Fruit fly (Drosophila melanogaster): Measurements from ENCODE around the gene CG8813.

CG8813 gene

dm6 chr2L:2856960-2857584 is 12.4 kb upstream of the CG8813 start, which contains the start of gene CG2991 (continued):
- TF ChIP-seq CG2199 (GFP tag; IDR thresholded peaks at IDR 0.05) (0 out of 3 replicates have a peak, but pooled peaks have one; percentile 40), hb (GFP tag; IDR thresholded peaks at IDR 0.05; ENCODE audit: partially characterized antibody) (peak; percentile 53; the same call in 1 of the 3 replicates), CG34224 (GFP tag; IDR thresholded peaks at IDR 0.05; ENCODE audit: partially characterized antibody) (peak; percentile 81), tx (GFP tag; optimal IDR thresholded peaks at IDR 0.05) (no peak), inv (GFP tag; IDR thresholded peaks at IDR 0.05; ENCODE audit: partially characterized antibody) (peak; percentile 70), MESR4 (GFP tag; optimal IDR thresholded peaks at IDR 0.05) (peak; percentile 82), CG7745 (tag; optimal IDR thresholded peaks at IDR 0.05) (no peak), shn (GFP tag; optimal IDR thresholded peaks at IDR 0.05) (no peak), pho (GFP tag; optimal IDR thresholded peaks at IDR 0.05) (peak; percentile 38), C15 (GFP tag; IDR thresholded peaks at IDR 0.05) (no peak), salm (tag; optimal IDR thresholded peaks at IDR 0.05) (no peak), CG10565 (GFP tag; optimal IDR thresholded peaks at IDR 0.05) (no peak), CTCF (GFP tag; optimal IDR thresholded peaks at IDR 0.05) (peak; percentile 56), Sin3A (optimal IDR thresholded peaks at IDR 0.05) (peak; percentile 39), chinmo (GFP tag; IDR thresholded peaks at IDR 0.05; ENCODE audit: partially characterized antibody) (peak; percentile 90; the same call in 3 of the 4 replicates), CG16815 (GFP tag; optimal IDR thresholded peaks at IDR 0.05) (no peak), exex (tag; optimal IDR thresholded peaks at IDR 0.05) (peak; percentile 13), CG6683 (GFP tag; optimal IDR thresholded peaks at IDR 0.05) (no peak), kni (GFP tag; optimal IDR thresholded peaks at IDR 0.05) (peak; percentile 51), CG7963 (GFP tag; IDR thresholded peaks at IDR 0.05; ENCODE audit: partially characterized antibody) (peak; percentile 70; the same call in 2 of the 3 replicates), CG3838 (GFP tag; optimal IDR thresholded peaks at IDR 0.05) (no peak), corto (GFP tag; optimal IDR thresholded peaks at IDR 0.05) (peak; percentile 52), abd-A (tag; optimal IDR thresholded peaks at IDR 0.05) (peak; percentile 69), Dbx (GFP tag; IDR thresholded peaks at IDR 0.05) (0 out of 3 replicates have a peak, but pooled peaks have one; percentile 21), CG6175 (GFP tag; IDR thresholded peaks at IDR 0.05) (no peak), bbx (GFP tag; IDR thresholded peaks at IDR 0.05; ENCODE audit: partially characterized antibody) (peak; percentile 87), cwo (GFP tag; optimal IDR thresholded peaks at IDR 0.05) (no peak), lbe (GFP tag; optimal IDR thresholded peaks at IDR 0.05) (peak; percentile 55), CG31441 (GFP tag; IDR thresholded peaks at IDR 0.05) (peak; percentile 33; the same call in 1 of the 2 replicates), CG14014 (GFP tag; IDR thresholded peaks at IDR 0.05) (peak; percentile 15; the same call in 1 of the 2 replicates), tio (GFP tag; optimal IDR thresholded peaks at IDR 0.05) (no peak), gsb-n (tag; optimal IDR thresholded peaks at IDR 0.05) (peak; percentile 56), CG15696 (tag; optimal IDR thresholded peaks at IDR 0.05) (peak; percentile 9), zen (tag; optimal IDR thresholded peaks at IDR 0.05) (peak; percentile 19), CG8089 (GFP tag; optimal IDR thresholded peaks at IDR 0.05) (no peak), CG9932 (GFP tag; IDR thresholded peaks at IDR 0.05) (peak; percentile 48), MBD-R2 (GFP tag; IDR thresholded peaks at IDR 0.05) (peak; percentile 75), mam (GFP tag; optimal IDR thresholded peaks at IDR 0.05) (peak; percentile 54), Lpt (GFP tag; optimal IDR thresholded peaks at IDR 0.05) (no peak), CG18262 (tag; optimal IDR thresholded peaks at IDR 0.05) (peak; percentile 24), CG9817 (tag; optimal IDR thresholded peaks at IDR 0.05) (peak; percentile 8), CG11504 (tag; optimal IDR thresholded peaks at IDR 0.05) (peak; percentile 43), NFAT (GFP tag; IDR thresholded peaks at IDR 0.05) (no peak), CG13624 (GFP tag; optimal IDR thresholded peaks at IDR 0.05) (peak; percentile 31), her (GFP tag; optimal IDR thresholded peaks at IDR 0.05) (peak; percentile 99), Scr (GFP tag; IDR thresholded peaks at IDR 0.05; ENCODE audit: partially characterized antibody) (peak; percentile 82), CG32532 (GFP tag; IDR thresholded peaks at IDR 0.05) (no peak), CG15479 (GFP tag; optimal IDR thresholded peaks at IDR 0.05) (no peak), gro (GFP tag; optimal IDR thresholded peaks at IDR 0.05) (peak; percentile 48)
